Worm (Caenorhabditis elegans): ENCODE measurements around the gene Y42A5A.5.

ce11 chrV:11148971-11149370 lies 39.4 kb upstream of the Y42A5A.5 start:
- TF ChIP-seq nhr-42 (GFP tag; IDR thresholded peaks at IDR 0.05) = no peak
- TF ChIP-seq nhr-10 (tag; optimal IDR thresholded peaks at IDR 0.05) = no peak
- TF ChIP-seq egl-27 (tag; optimal IDR thresholded peaks at IDR 0.05) = no peak
- TF ChIP-seq jun-1 (tag; optimal IDR thresholded peaks at IDR 0.05) = no peak
- no peak for TF ChIP-seq lsy-2 (tag; optimal IDR thresholded peaks at IDR 0.05)
- no peak for TF ChIP-seq snpc-4 (tag; optimal IDR thresholded peaks at IDR 0.05)
- TF ChIP-seq lin-13 (GFP tag; optimal IDR thresholded peaks at IDR 0.05) = no peak
- no peak for TF ChIP-seq unc-130 (GFP tag; optimal IDR thresholded peaks at IDR 0.05)
- no peak for TF ChIP-seq nhr-11 (tag; optimal IDR thresholded peaks at IDR 0.05)
- TF ChIP-seq lin-38 (GFP tag; IDR thresholded peaks at IDR 0.05) = no peak
- TF ChIP-seq pqm-1 (tag; optimal IDR thresholded peaks at IDR 0.05) = no peak
- no peak for TF ChIP-seq ama-1 (optimal IDR thresholded peaks at IDR 0.05)
